Fruit fly (Drosophila melanogaster) whole organism, embryonic: ENCODE data around the gene CG31287.
A peak's percentile ranks its signal among the peaks of the same experiment; 100 is the strongest.

Experiments used
- Abd-B ChIP-seq: fragments of 200-800 bp; sonication (Bioruptor generic); optimal IDR thresholded peaks from 2 replicates; lab custom pipeline; 2018; ENCODE audit warnings: missing biosample characterization, mild to moderate bottlenecking, missing genetic modification characterization, moderate library complexity
- Asciz ChIP-seq: fragments of 200-800 bp; sonication (Bioruptor generic); optimal IDR thresholded peaks from 2 replicates; lab custom pipeline; 2017; ENCODE audit warnings: missing biosample characterization, mild to moderate bottlenecking, missing genetic modification characterization, missing genetic modification reagents
- CG10147 ChIP-seq: fragments of 200-800 bp; sonication (Bioruptor generic); optimal IDR thresholded peaks from 2 replicates; lab custom pipeline; 2019; ENCODE audit warnings: missing biosample characterization, mild to moderate bottlenecking, missing genetic modification characterization, moderate library complexity
- CG10543 ChIP-seq: fragments of 200-800 bp; sonication (Bioruptor generic); optimal IDR thresholded peaks from 3 replicates; lab custom pipeline; 2017; ENCODE audit warnings: missing biosample characterization, mild to moderate bottlenecking, missing genetic modification characterization, moderate library complexity
- CG10979 ChIP-seq: fragments of 200-800 bp; sonication (Bioruptor generic); optimal IDR thresholded peaks from 2 replicates; lab custom pipeline; 2018; ENCODE audit warnings: missing biosample characterization, mild to moderate bottlenecking, missing genetic modification characterization, moderate library complexity
- CG11085 ChIP-seq: fragments of 200-800 bp; sonication (Bioruptor generic); IDR thresholded peaks from 2 replicates; pipeline ENCODE4 v1.3.6; 2022; ENCODE audit warnings: missing biosample characterization, missing genetic modification characterization
- CG12104 ChIP-seq: fragments of 200-800 bp; sonication (Bioruptor generic); optimal IDR thresholded peaks from 3 replicates; lab custom pipeline; 2016; ENCODE audit warnings: missing biosample characterization, missing genetic modification characterization
- CG12155 ChIP-seq: fragments of 200-800 bp; sonication (Bioruptor generic); optimal IDR thresholded peaks from 3 replicates; lab custom pipeline; 2016; ENCODE audit warnings: missing biosample characterization, missing genetic modification characterization
- CG14441 ChIP-seq: fragments of 200-800 bp; sonication (Bioruptor generic); IDR thresholded peaks from 2 replicates; pipeline ENCODE4 v1.3.6; 2022; ENCODE audit warnings: missing biosample characterization, missing genetic modification characterization
- CG15696 ChIP-seq: fragments of 200-800 bp; sonication (Bioruptor generic); optimal IDR thresholded peaks from 2 replicates; lab custom pipeline; 2019; ENCODE audit warnings: missing biosample characterization, mild to moderate bottlenecking, missing genetic modification characterization, moderate library complexity
- CG1603 ChIP-seq: fragments of 200-800 bp; sonication (Bioruptor generic); optimal IDR thresholded peaks from 2 replicates; lab custom pipeline; 2019; ENCODE audit warnings: missing biosample characterization, mild to moderate bottlenecking, missing genetic modification characterization, moderate library complexity
- CG16815 ChIP-seq: fragments of 200-800 bp; sonication (Bioruptor generic); optimal IDR thresholded peaks from 3 replicates; lab custom pipeline; 2017; ENCODE audit warnings: missing biosample characterization, mild to moderate bottlenecking, missing genetic modification characterization
- CG17385 ChIP-seq: fragments of 200-800 bp; sonication (Bioruptor generic); optimal IDR thresholded peaks from 3 replicates; lab custom pipeline; 2018; ENCODE audit warnings: missing biosample characterization, mild to moderate bottlenecking, missing genetic modification characterization
- CG17829 ChIP-seq: fragments of 200-800 bp; optimal IDR thresholded peaks from 2 replicates; lab custom pipeline; 2019; ENCODE audit warnings: missing biosample characterization, mild to moderate bottlenecking, missing genetic modification characterization, moderate library complexity
- CG2678 ChIP-seq: fragments of 200-800 bp; sonication (Bioruptor generic); optimal IDR thresholded peaks from 3 replicates; lab custom pipeline; 2019; ENCODE audit warnings: missing biosample characterization, mild to moderate bottlenecking, missing genetic modification characterization, moderate library complexity
- CG31441 ChIP-seq: fragments of 200-800 bp; sonication (Bioruptor generic); IDR thresholded peaks from 2 replicates; pipeline ENCODE4 v1.3.6; 2022; ENCODE audit warnings: missing biosample characterization, missing genetic modification characterization
- CG43689 ChIP-seq: fragments of 200-800 bp; sonication (Bioruptor generic); IDR thresholded peaks from 2 replicates; pipeline ENCODE4 v1.3.6; 2022; ENCODE audit warnings: missing biosample characterization, missing genetic modification characterization
- CG4820 ChIP-seq: fragments of 200-800 bp; sonication (Bioruptor generic); optimal IDR thresholded peaks from 3 replicates; lab custom pipeline; 2016; ENCODE audit warnings: missing biosample characterization, missing genetic modification characterization
- CG5245 ChIP-seq: fragments of 200-800 bp; sonication (Bioruptor generic); optimal IDR thresholded peaks from 3 replicates; lab custom pipeline; 2016; ENCODE audit warnings: missing biosample characterization, missing genetic modification characterization
- CG6654 ChIP-seq: fragments of 200-800 bp; sonication (Bioruptor generic); optimal IDR thresholded peaks from 2 replicates; lab custom pipeline; 2017; ENCODE audit warnings: missing biosample characterization, mild to moderate bottlenecking, missing genetic modification characterization
- CG6813 ChIP-seq: fragments of 200-800 bp; sonication (Bioruptor generic); optimal IDR thresholded peaks from 2 replicates; lab custom pipeline; 2017; ENCODE audit warnings: missing biosample characterization, missing genetic modification characterization, mild to moderate bottlenecking, moderate library complexity, missing genetic modification reagents
- CG8290 ChIP-seq, 3 experiments: fragments of 200-800 bp; sonication (Bioruptor generic); optimal IDR thresholded peaks; 2 replicates each; lab custom pipeline; 2016 to 2019; ENCODE audit warnings: missing biosample characterization in 3 of 3, missing genetic modification characterization in 3 of 3, mild to moderate bottlenecking in 2 of 3, moderate library complexity in 1 of 3
- CG8924 ChIP-seq: fragments of 200-800 bp; optimal IDR thresholded peaks from 3 replicates; lab custom pipeline; 2019; ENCODE audit warnings: missing biosample characterization, mild to moderate bottlenecking, missing genetic modification characterization, moderate library complexity
- CG9437 ChIP-seq: fragments of 200-800 bp; sonication (Bioruptor generic); optimal IDR thresholded peaks from 2 replicates; lab custom pipeline; 2018; ENCODE audit warnings: missing biosample characterization, mild to moderate bottlenecking, missing genetic modification characterization
- CG9797 ChIP-seq: fragments of 200-800 bp; sonication (Bioruptor generic); optimal IDR thresholded peaks from 3 replicates; lab custom pipeline; 2018; ENCODE audit warnings: missing biosample characterization, mild to moderate bottlenecking, missing genetic modification characterization
- CTCF ChIP-seq: fragments of 200-800 bp; sonication (Bioruptor generic); optimal IDR thresholded peaks from 2 replicates; lab custom pipeline; 2017; ENCODE audit warnings: missing biosample characterization, mild to moderate bottlenecking, missing genetic modification characterization, moderate library complexity
- Eip74EF ChIP-seq, 2 experiments: fragments of 200-800 bp in 1 of 2; fragments of >200 bp in 1 of 2; sonication (Bioruptor generic) in 1 of 2; optimal IDR thresholded peaks; 2 replicates each; lab custom pipeline; 2017 to 2019; ENCODE audit warnings: missing biosample characterization in 2 of 2, missing genetic modification characterization in 2 of 2, mild to moderate bottlenecking in 1 of 2, moderate library complexity in 1 of 2
- Hr3 ChIP-seq: fragments of 200-800 bp; sonication (Bioruptor generic); optimal IDR thresholded peaks from 3 replicates; lab custom pipeline; 2016; ENCODE audit warnings: missing biosample characterization, missing genetic modification characterization
- Jarid2 ChIP-seq: fragments of 200-800 bp; sonication (Bioruptor generic); optimal IDR thresholded peaks from 3 replicates; lab custom pipeline; 2017; ENCODE audit warnings: mild to moderate bottlenecking, missing biosample characterization, missing genetic modification reagents, missing genetic modification characterization
- Myb ChIP-seq: fragments of 200-800 bp; sonication (Bioruptor generic); optimal IDR thresholded peaks from 2 replicates; lab custom pipeline; 2016; ENCODE audit warnings: missing biosample characterization, missing genetic modification characterization
- NC2α ChIP-seq: fragments of 200-800 bp; sonication (Bioruptor generic); optimal IDR thresholded peaks from 2 replicates; lab custom pipeline; 2016; ENCODE audit warnings: missing biosample characterization, missing genetic modification characterization
- NfI ChIP-seq: fragments of 200-800 bp; sonication (Bioruptor generic); optimal IDR thresholded peaks from 3 replicates; lab custom pipeline; 2018; ENCODE audit warnings: missing biosample characterization, mild to moderate bottlenecking, missing genetic modification characterization, moderate library complexity
- PHDP ChIP-seq: fragments of 200-800 bp; sonication (Bioruptor generic); optimal IDR thresholded peaks from 3 replicates; lab custom pipeline; 2018; ENCODE audit warnings: missing biosample characterization, mild to moderate bottlenecking, missing genetic modification characterization, moderate library complexity
- Six4 ChIP-seq: fragments of 200-800 bp; sonication (Bioruptor generic); optimal IDR thresholded peaks from 2 replicates; lab custom pipeline; 2016; ENCODE audit warnings: missing biosample characterization, missing genetic modification characterization
- bab2 ChIP-seq: fragments of 200-800 bp; sonication (Bioruptor generic); optimal IDR thresholded peaks from 2 replicates; lab custom pipeline; 2016; ENCODE audit warnings: missing biosample characterization, missing genetic modification characterization
- cas ChIP-seq: fragments of 200-800 bp; sonication (Bioruptor generic); IDR thresholded peaks from 2 replicates; pipeline ENCODE4 v1.3.6; 2022; ENCODE audit warnings: missing biosample characterization, missing genetic modification characterization
- dmrt11E ChIP-seq: fragments of 200-800 bp; sonication (Bioruptor generic); optimal IDR thresholded peaks from 3 replicates; lab custom pipeline; 2018; ENCODE audit warnings: missing biosample characterization, mild to moderate bottlenecking, missing genetic modification characterization, moderate library complexity
- dpn ChIP-seq, 2 experiments: fragments of 200-800 bp; sonication (Bioruptor generic); optimal IDR thresholded peaks; 3 replicates each; lab custom pipeline; 2016; ENCODE audit warnings: missing biosample characterization in 2 of 2, missing genetic modification characterization in 2 of 2
- kah ChIP-seq: fragments of 200-800 bp; sonication (Bioruptor generic); optimal IDR thresholded peaks from 2 replicates; lab custom pipeline; 2018; ENCODE audit warnings: missing biosample characterization, mild to moderate bottlenecking, missing genetic modification characterization
- nerfin-2 ChIP-seq: fragments of 200-800 bp; sonication (Bioruptor generic); IDR thresholded peaks from 2 replicates; pipeline ENCODE4 v1.3.6; 2022; ENCODE audit warnings: missing biosample characterization, missing genetic modification characterization; ENCODE audit not compliant: partially characterized antibody
- pb ChIP-seq: fragments of 200-800 bp; sonication (Bioruptor generic); optimal IDR thresholded peaks from 3 replicates; lab custom pipeline; 2016; ENCODE audit warnings: missing biosample characterization, missing genetic modification characterization
- pho ChIP-seq: fragments of 200-800 bp; sonication (Bioruptor generic); optimal IDR thresholded peaks from 2 replicates; lab custom pipeline; 2016; ENCODE audit warnings: missing biosample characterization, missing genetic modification characterization
- scrt ChIP-seq: fragments of 200-800 bp; sonication (Bioruptor generic); optimal IDR thresholded peaks from 2 replicates; lab custom pipeline; 2018; ENCODE audit warnings: missing biosample characterization, mild to moderate bottlenecking, missing genetic modification characterization, moderate library complexity
- slp2 ChIP-seq: fragments of 200-800 bp; sonication (Bioruptor generic); optimal IDR thresholded peaks from 2 replicates; lab custom pipeline; 2016; ENCODE audit warnings: missing biosample characterization, missing genetic modification characterization
- sob ChIP-seq: fragments of 200-800 bp; sonication (Bioruptor generic); IDR thresholded peaks from 2 replicates; pipeline ENCODE4 v1.3.6; 2022; ENCODE audit warnings: missing biosample characterization, missing genetic modification characterization
- stwl ChIP-seq: fragments of 200-800 bp; sonication (Bioruptor generic); optimal IDR thresholded peaks from 3 replicates; lab custom pipeline; 2018; ENCODE audit warnings: missing biosample characterization, mild to moderate bottlenecking, missing genetic modification characterization, moderate library complexity
- tx ChIP-seq: fragments of 200-800 bp; sonication (Bioruptor generic); optimal IDR thresholded peaks from 2 replicates; lab custom pipeline; 2016; ENCODE audit warnings: missing biosample characterization, missing genetic modification characterization
- unpg ChIP-seq: fragments of 200-800 bp; sonication (Bioruptor generic); optimal IDR thresholded peaks from 3 replicates; lab custom pipeline; 2018; ENCODE audit warnings: missing biosample characterization, mild to moderate bottlenecking, missing genetic modification characterization, moderate library complexity

CG31287 gene

DNA sequence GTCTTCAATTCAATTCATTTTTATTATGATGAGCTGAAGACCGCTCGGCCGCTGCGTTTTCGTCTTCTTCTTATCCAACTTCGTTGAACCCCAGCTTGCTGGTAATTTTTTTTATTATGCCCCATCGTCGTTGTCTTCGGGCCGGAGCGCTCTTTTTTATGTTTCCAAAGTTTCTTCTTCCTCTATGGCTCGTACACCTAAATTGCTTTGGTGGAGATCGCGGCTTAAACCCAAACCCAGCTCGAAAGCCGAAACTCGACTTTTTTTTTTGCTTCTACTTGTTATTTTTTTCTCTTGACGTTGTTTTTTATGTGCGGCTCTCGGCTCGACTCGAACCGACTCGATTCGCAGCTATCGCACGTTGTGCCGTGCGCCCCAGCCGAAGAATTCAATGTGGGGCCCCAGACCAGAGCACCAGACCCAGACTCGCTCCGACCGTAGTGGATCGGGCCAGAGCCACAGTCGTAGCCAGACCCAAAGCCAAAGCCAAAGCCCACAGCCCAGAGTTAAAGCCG, 49.8 kb downstream of the CG31287 start (continued):
- TF ChIP-seq Abd-B (no peak), CG10543 (GFP tag; lab: Kevin White, UChicago) (peak; percentile 98), CG8290 (GFP tag; optimal IDR thresholded peaks at IDR 0.05; lab: Kevin White, UChicago) (no peak), CG8290 (tag; optimal IDR thresholded peaks at IDR 0.05; lab: Kevin White, UChicago) (peak in 1 of 2 experiments; percentile 57), pho (GFP tag; lab: Kevin White, UChicago) (no peak)
- TF ChIP-seq, all 482 proteins: peak for 15

DNA sequence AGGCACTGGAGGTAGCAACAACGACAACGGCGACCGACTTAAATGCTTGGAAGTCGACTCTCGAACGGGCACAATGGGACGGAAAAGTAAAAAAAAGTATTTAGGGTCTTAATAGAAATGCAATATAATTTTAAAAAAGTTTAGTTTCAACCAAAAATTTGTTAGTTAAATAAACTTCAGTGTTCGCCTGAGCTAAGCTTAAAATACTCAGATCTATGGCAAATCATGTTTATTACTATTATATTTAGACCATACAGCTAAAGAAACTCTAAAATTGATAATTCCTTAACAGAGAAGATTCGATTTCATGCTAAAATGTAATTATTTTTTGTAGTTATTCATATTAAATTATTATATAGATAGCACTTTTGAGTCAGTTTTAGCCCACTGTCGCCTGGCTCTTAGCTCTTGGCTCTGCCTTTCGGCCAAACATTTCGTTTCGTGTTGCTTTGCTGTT, 50.3 kb downstream of the CG31287 start:
- TF ChIP-seq dmrt11E (tag; lab: Kevin White, UChicago) (peak; percentile 67), Hr3 (peak; percentile 73), CG17829 (peak; percentile 79), slp2 (GFP tag; lab: Kevin White, UChicago) (peak; percentile 47), cas (GFP tag; lab: Robert Waterston, UW) (no peak), CG14441 (GFP tag; lab: Robert Waterston, UW) (no peak), CG12155 (GFP tag; lab: Kevin White, UChicago) (peak; percentile 31), CG16815 (peak; percentile 70), CG12104 (GFP tag; lab: Kevin White, UChicago) (peak; percentile 75), Eip74EF (GFP tag; optimal IDR thresholded peaks at IDR 0.05; lab: Kevin White, UChicago) (peak in 1 of 2 experiments; percentile 74), Asciz (GFP tag; lab: Kevin White, UChicago) (peak; percentile 86), CG8924 (tag; lab: Kevin White, UChicago) (peak; percentile 88), dpn (GFP tag; optimal IDR thresholded peaks at IDR 0.05; lab: Kevin White, UChicago) (peak in 1 of 2 experiments; percentile 66), stwl (tag; lab: Kevin White, UChicago) (no peak), CG31441 (no peak), NfI (GFP tag; lab: Kevin White, UChicago) (peak; percentile 66), sob (no peak), CG6813 (GFP tag; lab: Kevin White, UChicago) (peak; percentile 66), nerfin-2 (GFP tag; lab: Robert Waterston, UW) (no peak), Six4 (peak; percentile 55), tx (no peak), CG2678 (tag; lab: Kevin White, UChicago) (peak; percentile 93), CG9437 (GFP tag; lab: Kevin White, UChicago) (peak; percentile 84), CG10147 (peak; percentile 75), pb (GFP tag; lab: Kevin White, UChicago) (no peak), bab2 (GFP tag; lab: Kevin White, UChicago) (no peak), CG11085 (no peak), CG43689 (no peak), NC2α (no peak), scrt (GFP tag; lab: Kevin White, UChicago) (peak; percentile 73), unpg (GFP tag; lab: Kevin White, UChicago) (peak; percentile 72), CTCF (GFP tag; lab: Kevin White, UChicago) (peak; percentile 6), CG17385 (GFP tag; lab: Kevin White, UChicago) (peak; percentile 75), CG4820 (GFP tag; lab: Kevin White, UChicago) (peak; percentile 69), Jarid2 (GFP tag; lab: Kevin White, UChicago) (peak; percentile 67), CG10979 (tag; lab: Kevin White, UChicago) (peak; percentile 84), CG5245 (GFP tag; lab: Kevin White, UChicago) (peak; percentile 9), PHDP (peak; percentile 75), kah (GFP tag; lab: Kevin White, UChicago) (peak; percentile 51), CG9797 (GFP tag; lab: Kevin White, UChicago) (no peak), CG15696 (peak; percentile 39), Myb (no peak), CG6654 (GFP tag; lab: Kevin White, UChicago) (peak; percentile 58), CG1603 (tag; lab: Kevin White, UChicago) (peak; percentile 2)
